Comparison of ENCODE assay signal across 2 fruit fly cellular contexts in the genomic region with DNA sequence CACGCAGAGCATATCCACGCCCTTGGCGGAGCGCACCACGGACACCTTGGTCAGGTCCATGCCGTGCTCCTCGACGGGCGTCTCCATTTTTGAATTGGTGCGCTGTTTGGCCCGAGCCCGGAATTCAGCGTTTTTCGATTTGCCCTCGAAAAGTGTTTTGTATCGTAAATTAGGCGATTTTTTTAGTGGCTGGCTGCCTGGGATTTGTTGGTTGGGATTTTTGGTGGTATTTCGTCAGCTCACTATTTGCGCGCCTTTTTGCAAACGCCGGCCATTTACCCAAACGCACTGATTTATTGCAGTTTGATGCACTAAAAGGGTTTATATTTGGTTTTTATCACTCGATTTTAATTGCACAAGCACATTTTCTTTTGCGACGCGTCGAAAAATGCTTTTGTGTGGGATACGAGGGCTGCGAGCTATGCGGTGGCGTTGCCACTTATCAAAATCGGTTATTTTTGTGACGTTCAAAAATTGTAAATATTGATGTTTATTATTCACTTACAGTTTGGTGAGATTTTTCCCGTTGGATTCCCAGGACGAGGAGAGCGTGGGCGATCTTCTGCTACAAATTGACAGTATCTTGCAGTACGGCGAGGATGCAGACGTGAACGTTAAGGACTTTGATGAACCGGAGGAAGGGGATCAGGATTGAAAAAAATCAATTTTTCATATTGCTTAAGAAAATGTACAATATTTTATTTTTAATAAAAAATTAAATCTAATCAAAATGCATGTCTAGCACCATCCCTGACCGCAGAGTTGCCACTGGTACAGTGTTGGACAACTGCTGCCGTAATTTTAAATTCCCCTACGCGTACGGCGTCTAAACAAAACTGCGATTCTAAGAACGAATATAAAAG.
TF ChIP-seq lines count a peak whose summit lies in the region.

A gene (minus strand): TSS at position 425 of the 863 bp plus-strand sequence.
A gene (plus strand): TSS at position 824 of the 863 bp plus-strand sequence.

TF ChIP-seq in whole organism, embryonic, 481 proteins besides CTCF, POLR2A, EP300 and RAD21 (continued from another document and continues in another):
- TF ChIP-seq fu2 (GFP tag; optimal IDR thresholded peaks at IDR 0.05; lab: Kevin White, UChicago): peak; percentile 10
- TF ChIP-seq lmd (GFP tag; IDR thresholded peaks at IDR 0.05; lab: Robert Waterston, UW): peak; percentile 74; the same call in 1 of the 2 replicates
- peak; percentile 43 for TF ChIP-seq CG18764 (GFP tag; optimal IDR thresholded peaks at IDR 0.05; lab: Kevin White, UChicago)
- TF ChIP-seq Dbx (GFP tag; IDR thresholded peaks at IDR 0.05; lab: Robert Waterston, UW): peak; percentile 54; the same call in 2 of the 3 replicates
- TF ChIP-seq Taf1 (GFP tag; IDR thresholded peaks at IDR 0.05; lab: Robert Waterston, UW): peak; percentile 48
- peak; percentile 51 for TF ChIP-seq jumu (GFP tag; optimal IDR thresholded peaks at IDR 0.05; lab: Kevin White, UChicago)
- TF ChIP-seq CG12219 (GFP tag; optimal IDR thresholded peaks at IDR 0.05; lab: Kevin White, UChicago): no peak
- TF ChIP-seq mirr (GFP tag; optimal IDR thresholded peaks at IDR 0.05; lab: Kevin White, UChicago): no peak
- TF ChIP-seq jigr1 (GFP tag; IDR thresholded peaks at IDR 0.05; lab: Robert Waterston, UW): 0 out of 3 replicates have a peak, but pooled peaks have one; percentile 35
- TF ChIP-seq CG14014 (GFP tag; IDR thresholded peaks at IDR 0.05; lab: Robert Waterston, UW): peak; percentile 66; the same call in 1 of the 2 replicates
- TF ChIP-seq E2f2 (GFP tag; IDR thresholded peaks at IDR 0.05; lab: Robert Waterston, UW): peak; percentile 77
- TF ChIP-seq Dad (GFP tag; optimal IDR thresholded peaks at IDR 0.05; lab: Kevin White, UChicago): no peak
- no peak for TF ChIP-seq Jarid2 (GFP tag; optimal IDR thresholded peaks at IDR 0.05; lab: Kevin White, UChicago)
- no peak for TF ChIP-seq hkb (optimal IDR thresholded peaks at IDR 0.05; lab: Kevin White, UChicago)
- peak; percentile 48; the same call in 1 of the 2 replicates for TF ChIP-seq hkb (GFP tag; IDR thresholded peaks at IDR 0.05; lab: Robert Waterston, UW)
- TF ChIP-seq CG10565 (GFP tag; optimal IDR thresholded peaks at IDR 0.05; lab: Kevin White, UChicago): no peak
- no peak for TF ChIP-seq dan (GFP tag; IDR thresholded peaks at IDR 0.05; lab: Robert Waterston, UW)
- no peak for TF ChIP-seq lbe (GFP tag; optimal IDR thresholded peaks at IDR 0.05; lab: Kevin White, UChicago)
- TF ChIP-seq kah (GFP tag; optimal IDR thresholded peaks at IDR 0.05; lab: Kevin White, UChicago): no peak
- peak; percentile 9 to 58 for TF ChIP-seq Pdp1 (GFP tag; optimal IDR thresholded peaks at IDR 0.05; lab: Kevin White, UChicago)
- TF ChIP-seq CG13123 (GFP tag; optimal IDR thresholded peaks at IDR 0.05; lab: Kevin White, UChicago): peak; percentile 29
- TF ChIP-seq GATAe (GFP tag; conservative IDR thresholded peaks at IDR 0.05; lab: Robert Waterston, UW): peak; percentile 47; the same call in 1 of the 2 replicates
- peak; percentile 51; the same call in 1 of the 2 replicates for TF ChIP-seq peb (GFP tag; IDR thresholded peaks at IDR 0.05; lab: Robert Waterston, UW)
- no peak for TF ChIP-seq CG12769 (tag; optimal IDR thresholded peaks at IDR 0.05; lab: Kevin White, UChicago)
- peak; percentile 38; the same call in 1 of the 2 replicates for TF ChIP-seq Atf6 (GFP tag; IDR thresholded peaks at IDR 0.05; lab: Robert Waterston, UW)
- no peak for TF ChIP-seq salm (tag; optimal IDR thresholded peaks at IDR 0.05; lab: Kevin White, UChicago)
- TF ChIP-seq CG10267 (tag; optimal IDR thresholded peaks at IDR 0.05; lab: Kevin White, UChicago): peak; percentile 92
- TF ChIP-seq CG30403 (GFP tag; optimal IDR thresholded peaks at IDR 0.05; lab: Kevin White, UChicago): peak; percentile 82
- TF ChIP-seq Spps (tag; optimal IDR thresholded peaks at IDR 0.05; lab: Kevin White, UChicago): no peak
- TF ChIP-seq inv (GFP tag; IDR thresholded peaks at IDR 0.05; lab: Robert Waterston, UW; ENCODE audit: partially characterized antibody): no peak
- TF ChIP-seq CG11723 (GFP tag; optimal IDR thresholded peaks at IDR 0.05; lab: Kevin White, UChicago): no peak
- peak; percentile 31 for TF ChIP-seq CG17802 (tag; optimal IDR thresholded peaks at IDR 0.05; lab: Kevin White, UChicago)
- no peak for TF ChIP-seq Sry-β (GFP tag; optimal IDR thresholded peaks at IDR 0.05; lab: Kevin White, UChicago)
- TF ChIP-seq unpg (GFP tag; optimal IDR thresholded peaks at IDR 0.05; lab: Kevin White, UChicago): peak; percentile 25
- TF ChIP-seq croc (GFP tag; conservative IDR thresholded peaks at IDR 0.05; lab: Robert Waterston, UW): no peak; the same call in 2 of the 3 replicates
- TF ChIP-seq D19A (tag; optimal IDR thresholded peaks at IDR 0.05; lab: Kevin White, UChicago): no peak
- peak; percentile 13; the same call in 1 of the 2 replicates for TF ChIP-seq Awh (GFP tag; IDR thresholded peaks at IDR 0.05; lab: Robert Waterston, UW)
- TF ChIP-seq CG30431 (GFP tag; optimal IDR thresholded peaks at IDR 0.05; lab: Kevin White, UChicago): peak; percentile 56
- peak; percentile 52; the same call in 1 of the 3 replicates for TF ChIP-seq CG11695 (GFP tag; IDR thresholded peaks at IDR 0.05; lab: Robert Waterston, UW)
- peak in 1 of 3 experiments; percentile 49 for TF ChIP-seq lola (GFP tag; optimal IDR thresholded peaks at IDR 0.05; lab: Kevin White, UChicago)
- no peak for TF ChIP-seq sr (GFP tag; IDR thresholded peaks at IDR 0.05; lab: Robert Waterston, UW)
- TF ChIP-seq CG15073 (GFP tag; optimal IDR thresholded peaks at IDR 0.05; lab: Kevin White, UChicago): no peak
- peak; percentile 35 for TF ChIP-seq CG10979 (tag; optimal IDR thresholded peaks at IDR 0.05; lab: Kevin White, UChicago)
- peak; percentile 82 for TF ChIP-seq CG17361 (GFP tag; IDR thresholded peaks at IDR 0.05; lab: Robert Waterston, UW)
- TF ChIP-seq eyg (GFP tag; optimal IDR thresholded peaks at IDR 0.05; lab: Kevin White, UChicago): no peak
- TF ChIP-seq CG4820 (GFP tag; optimal IDR thresholded peaks at IDR 0.05; lab: Kevin White, UChicago): peak; percentile 22
- no peak; the same call in 2 of the 3 replicates for TF ChIP-seq B-H1 (GFP tag; IDR thresholded peaks at IDR 0.05; lab: Robert Waterston, UW)
- peak; percentile 73 for TF ChIP-seq Aef1 (GFP tag; IDR thresholded peaks at IDR 0.05; lab: Robert Waterston, UW)
- TF ChIP-seq Nf-YA (GFP tag; IDR thresholded peaks at IDR 0.05; lab: Robert Waterston, UW): no peak
- no peak for TF ChIP-seq CkIIα-i1 (GFP tag; IDR thresholded peaks at IDR 0.05; lab: Robert Waterston, UW)
- no peak for TF ChIP-seq CG6854 (GFP tag; optimal IDR thresholded peaks at IDR 0.05; lab: Kevin White, UChicago)
- peak; percentile 47 for TF ChIP-seq CG15514 (GFP tag; optimal IDR thresholded peaks at IDR 0.05; lab: Kevin White, UChicago)
- peak; percentile 82 for TF ChIP-seq nerfin-1 (tag; optimal IDR thresholded peaks at IDR 0.05; lab: Kevin White, UChicago)
- peak; percentile 57 for TF ChIP-seq CG14441 (GFP tag; IDR thresholded peaks at IDR 0.05; lab: Robert Waterston, UW)
- peak; percentile 45 for TF ChIP-seq CG4328 (GFP tag; optimal IDR thresholded peaks at IDR 0.05; lab: Kevin White, UChicago)
- no peak; the same call in 1 of the 2 replicates for TF ChIP-seq Gsc (GFP tag; IDR thresholded peaks at IDR 0.05; lab: Robert Waterston, UW)
- peak; percentile 39 for TF ChIP-seq CG3995 (GFP tag; optimal IDR thresholded peaks at IDR 0.05; lab: Kevin White, UChicago)
- no peak for TF ChIP-seq org-1 (GFP tag; optimal IDR thresholded peaks at IDR 0.05; lab: Kevin White, UChicago)

TF ChIP-seq in whole organism, prepupa, 60 proteins besides CTCF, POLR2A, EP300 and RAD21 (continued from another document):
- TF ChIP-seq CG10631 (GFP tag; optimal IDR thresholded peaks at IDR 0.05; lab: Kevin White, UChicago) (peak; percentile 70), CG8319 (GFP tag; optimal IDR thresholded peaks at IDR 0.05; lab: Kevin White, UChicago) (no peak), Lpt (GFP tag; optimal IDR thresholded peaks at IDR 0.05; lab: Kevin White, UChicago) (peak; percentile 20), fkh (GFP tag; optimal IDR thresholded peaks at IDR 0.05; lab: Kevin White, UChicago) (no peak), OdsH (GFP tag; optimal IDR thresholded peaks at IDR 0.05; lab: Kevin White, UChicago) (peak; percentile 73), CG6792 (GFP tag; optimal IDR thresholded peaks at IDR 0.05; lab: Kevin White, UChicago) (no peak), CG9139 (GFP tag; optimal IDR thresholded peaks at IDR 0.05; lab: Kevin White, UChicago) (no peak), fd85E (GFP tag; optimal IDR thresholded peaks at IDR 0.05; lab: Kevin White, UChicago) (no peak), pdm3 (GFP tag; optimal IDR thresholded peaks at IDR 0.05; lab: Kevin White, UChicago) (peak; percentile 70), achi (GFP tag; optimal IDR thresholded peaks at IDR 0.05; lab: Kevin White, UChicago) (no peak), CG16779 (tag; optimal IDR thresholded peaks at IDR 0.05; lab: Kevin White, UChicago) (no peak), dsx (GFP tag; optimal IDR thresholded peaks at IDR 0.05; lab: Kevin White, UChicago; ENCODE audit: poor library complexity, severe bottlenecking) (no peak), salr (GFP tag; optimal IDR thresholded peaks at IDR 0.05; lab: Kevin White, UChicago) (peak in 1 of 2 experiments; percentile 6)
